Fruit fly (Drosophila melanogaster) whole organism, prepupa: ENCODE data around the gene NK7.1.

Experiments used
- Blimp-1 ChIP-seq: fragments of 200-800 bp; sonication (Bioruptor generic); optimal IDR thresholded peaks from 3 replicates; lab custom pipeline; 2017; ENCODE audit warnings: missing biosample characterization, missing genetic modification characterization, mild to moderate bottlenecking, moderate library complexity, missing genetic modification reagents
- CG10669 ChIP-seq: fragments of 200-800 bp; sonication (Bioruptor generic); optimal IDR thresholded peaks from 3 replicates; lab custom pipeline; 2018; ENCODE audit warnings: missing biosample characterization, mild to moderate bottlenecking, missing genetic modification characterization, moderate library complexity
- CG11294 ChIP-seq: fragments of 200-800 bp; sonication (Bioruptor generic); IDR thresholded peaks from 2 replicates; pipeline ENCODE4 v1.3.6; 2022; ENCODE audit warnings: missing biosample characterization, missing genetic modification characterization
- CG11762 ChIP-seq: fragments of 200-800 bp; sonication (Bioruptor generic); optimal IDR thresholded peaks from 3 replicates; lab custom pipeline; 2016; ENCODE audit warnings: missing biosample characterization, missing genetic modification characterization; ENCODE audit not compliant: insufficient read depth
- CG15336 ChIP-seq: fragments of 200-800 bp; sonication (Bioruptor generic); IDR thresholded peaks from 2 replicates; pipeline ENCODE4 v1.3.6; 2022; ENCODE audit warnings: missing biosample characterization, missing genetic modification characterization
- CG1621 ChIP-seq: fragments of 200-800 bp; sonication (Bioruptor generic); optimal IDR thresholded peaks from 3 replicates; lab custom pipeline; 2018; ENCODE audit warnings: missing biosample characterization, mild to moderate bottlenecking, missing genetic modification characterization
- CG3032 ChIP-seq: fragments of 200-800 bp; optimal IDR thresholded peaks from 2 replicates; lab custom pipeline; 2019; ENCODE audit warnings: missing biosample characterization, mild to moderate bottlenecking, missing genetic modification characterization, moderate library complexity
- CG31627 ChIP-seq: fragments of 200-800 bp; sonication (Bioruptor generic); optimal IDR thresholded peaks from 3 replicates; lab custom pipeline; 2016; ENCODE audit warnings: missing biosample characterization, missing genetic modification characterization
- CG32006 ChIP-seq: fragments of 200-800 bp; sonication (Bioruptor generic); optimal IDR thresholded peaks from 3 replicates; lab custom pipeline; 2017; ENCODE audit warnings: missing biosample characterization, mild to moderate bottlenecking, missing genetic modification characterization
- CG34406 ChIP-seq: fragments of 200-800 bp; sonication (Bioruptor generic); optimal IDR thresholded peaks from 3 replicates; lab custom pipeline; 2016; ENCODE audit warnings: missing biosample characterization, missing genetic modification characterization
- CG3919 ChIP-seq: fragments of 200-800 bp; sonication (Bioruptor generic); optimal IDR thresholded peaks from 3 replicates; lab custom pipeline; 2016; ENCODE audit warnings: missing biosample characterization, missing genetic modification characterization
- CG6163 ChIP-seq: fragments of 200-800 bp; sonication (Bioruptor generic); IDR thresholded peaks from 3 replicates; pipeline ENCODE4 v1.3.6; 2022; ENCODE audit warnings: missing biosample characterization, missing genetic modification characterization
- CG6792 ChIP-seq: fragments of 200-800 bp; sonication (Bioruptor generic); optimal IDR thresholded peaks from 3 replicates; lab custom pipeline; 2016; ENCODE audit warnings: missing biosample characterization, missing genetic modification characterization
- CG6808 ChIP-seq: fragments of 200-800 bp; sonication (Bioruptor generic); optimal IDR thresholded peaks from 3 replicates; lab custom pipeline; 2017; ENCODE audit warnings: missing biosample characterization, missing genetic modification characterization, mild to moderate bottlenecking, moderate library complexity, missing genetic modification reagents
- CG6854 ChIP-seq: fragments of 200-800 bp; sonication (Bioruptor generic); optimal IDR thresholded peaks from 2 replicates; lab custom pipeline; 2017; ENCODE audit warnings: missing biosample characterization, mild to moderate bottlenecking, missing genetic modification characterization
- CG7368 ChIP-seq: fragments of 200-800 bp; sonication (Bioruptor generic); optimal IDR thresholded peaks from 3 replicates; lab custom pipeline; 2016; ENCODE audit warnings: missing biosample characterization, missing genetic modification characterization
- CG8119 ChIP-seq: fragments of 200-800 bp; sonication (Bioruptor generic); IDR thresholded peaks from 3 replicates; pipeline ENCODE4 v1.3.6; 2022; ENCODE audit warnings: missing biosample characterization, missing genetic modification characterization
- CG8319 ChIP-seq: fragments of 200-800 bp; sonication (Bioruptor generic); optimal IDR thresholded peaks from 3 replicates; lab custom pipeline; 2016; ENCODE audit warnings: missing biosample characterization, missing genetic modification characterization
- CG8632 ChIP-seq: fragments of 200-800 bp; sonication (Bioruptor generic); optimal IDR thresholded peaks from 3 replicates; lab custom pipeline; 2016; ENCODE audit warnings: missing biosample characterization, missing genetic modification characterization
- Eip75B ChIP-seq: fragments of 200-800 bp; sonication (Bioruptor generic); optimal IDR thresholded peaks from 3 replicates; lab custom pipeline; 2016; ENCODE audit warnings: missing biosample characterization, missing genetic modification characterization
- Eip78C ChIP-seq: fragments of 200-800 bp; sonication (Bioruptor generic); peaks from one replicate; lab custom pipeline; 2016; ENCODE audit warnings: missing biosample characterization, missing genetic modification characterization
- Eip93F ChIP-seq: fragments of 200-800 bp; sonication (Bioruptor generic); optimal IDR thresholded peaks from 2 replicates; lab custom pipeline; 2016; ENCODE audit warnings: missing biosample characterization, mild to moderate bottlenecking, missing genetic modification characterization
- Ets21C ChIP-seq: fragments of 200-800 bp; sonication (Bioruptor generic); optimal IDR thresholded peaks from 3 replicates; lab custom pipeline; 2016; ENCODE audit warnings: missing biosample characterization, missing genetic modification characterization
- Gug ChIP-seq: fragments of 200-800 bp; sonication (Bioruptor generic); IDR thresholded peaks from 2 replicates; pipeline ENCODE4 v1.3.6; 2022; ENCODE audit warnings: missing biosample characterization, missing genetic modification characterization
- Hr39 ChIP-seq: fragments of 200-800 bp; sonication (Bioruptor generic); optimal IDR thresholded peaks from 2 replicates; lab custom pipeline; 2016; ENCODE audit warnings: missing biosample characterization, missing genetic modification characterization
- Hr4 ChIP-seq: fragments of 200-800 bp; sonication (Bioruptor generic); optimal IDR thresholded peaks from 3 replicates; lab custom pipeline; 2016; ENCODE audit warnings: missing biosample characterization, missing genetic modification characterization
- Lpt ChIP-seq: fragments of 200-800 bp; sonication (Bioruptor generic); optimal IDR thresholded peaks from 3 replicates; lab custom pipeline; 2016; ENCODE audit warnings: missing biosample characterization, missing genetic modification characterization
- Met ChIP-seq: fragments of 200-800 bp; sonication (Bioruptor generic); optimal IDR thresholded peaks from 3 replicates; lab custom pipeline; 2016; ENCODE audit warnings: missing biosample characterization, missing genetic modification characterization
- OdsH ChIP-seq: fragments of 200-800 bp; sonication (Bioruptor generic); optimal IDR thresholded peaks from 3 replicates; lab custom pipeline; 2016; ENCODE audit warnings: missing biosample characterization, missing genetic modification characterization
- Smox ChIP-seq: fragments of 200-800 bp; sonication (Bioruptor generic); optimal IDR thresholded peaks from 3 replicates; lab custom pipeline; 2016; ENCODE audit warnings: missing biosample characterization, missing genetic modification characterization
- Sox14 ChIP-seq: fragments of 200-800 bp; sonication (Bioruptor generic); optimal IDR thresholded peaks from 3 replicates; lab custom pipeline; 2016; ENCODE audit warnings: missing biosample characterization, missing genetic modification characterization
- achi ChIP-seq: fragments of 200-800 bp; sonication (Bioruptor generic); optimal IDR thresholded peaks from 3 replicates; lab custom pipeline; 2016; ENCODE audit warnings: missing biosample characterization, missing genetic modification characterization
- acj6 ChIP-seq: fragments of 200-800 bp; sonication (Bioruptor generic); optimal IDR thresholded peaks from 3 replicates; lab custom pipeline; 2016; ENCODE audit warnings: missing biosample characterization, missing genetic modification characterization
- cyc ChIP-seq: fragments of 200-800 bp; sonication (Bioruptor generic); optimal IDR thresholded peaks from 3 replicates; lab custom pipeline; 2016; ENCODE audit warnings: missing biosample characterization, missing genetic modification characterization
- dsx ChIP-seq: fragments of 200-800 bp; optimal IDR thresholded peaks from 3 replicates; lab custom pipeline; 2019; ENCODE audit warnings: missing biosample characterization, mild to moderate bottlenecking, missing genetic modification characterization, moderate library complexity; ENCODE audit not compliant: poor library complexity, severe bottlenecking
- esn ChIP-seq: fragments of 200-800 bp; sonication (Bioruptor generic); optimal IDR thresholded peaks from 2 replicates; lab custom pipeline; 2016; ENCODE audit warnings: missing biosample characterization, mild to moderate bottlenecking, missing genetic modification characterization, moderate library complexity
- fd59A ChIP-seq: fragments of 200-800 bp; sonication (Bioruptor generic); optimal IDR thresholded peaks from 2 replicates; lab custom pipeline; 2017; ENCODE audit warnings: missing biosample characterization, mild to moderate bottlenecking, missing genetic modification characterization, missing genetic modification reagents
- fkh ChIP-seq: fragments of 200-800 bp; sonication (Bioruptor generic); optimal IDR thresholded peaks from 3 replicates; lab custom pipeline; 2017; ENCODE audit warnings: missing biosample characterization, mild to moderate bottlenecking, missing genetic modification characterization, moderate library complexity
- lz ChIP-seq: fragments of 200-800 bp; sonication (Bioruptor generic); optimal IDR thresholded peaks from 3 replicates; lab custom pipeline; 2016; ENCODE audit warnings: missing biosample characterization, missing genetic modification characterization
- pdm3 ChIP-seq: fragments of 200-800 bp; sonication (Bioruptor generic); optimal IDR thresholded peaks from 3 replicates; lab custom pipeline; 2016; ENCODE audit warnings: missing biosample characterization, missing genetic modification characterization
- salr ChIP-seq, 2 experiments: fragments of 200-800 bp; sonication (Bioruptor generic); optimal IDR thresholded peaks; 3 replicates each; lab custom pipeline; 2016 to 2018; ENCODE audit warnings: missing biosample characterization in 2 of 2, missing genetic modification characterization in 2 of 2, mild to moderate bottlenecking in 1 of 2
- spab ChIP-seq: fragments of 200-800 bp; sonication (Bioruptor generic); optimal IDR thresholded peaks from 2 replicates; lab custom pipeline; 2017; ENCODE audit warnings: missing biosample characterization, mild to moderate bottlenecking, missing genetic modification characterization, missing genetic modification reagents
- ss ChIP-seq, 2 experiments: fragments of 200-800 bp; sonication (Bioruptor generic); optimal IDR thresholded peaks; 2 replicates in 1 of 2; 3 replicates in 1 of 2; lab custom pipeline; 2017 to 2018; ENCODE audit warnings: mild to moderate bottlenecking in 2 of 2, missing biosample characterization in 2 of 2, missing genetic modification characterization in 2 of 2, moderate library complexity in 1 of 2
- svp ChIP-seq: fragments of 200-800 bp; sonication (Bioruptor generic); peaks from one replicate; lab custom pipeline; 2016; ENCODE audit warnings: missing biosample characterization, missing genetic modification characterization
- topi ChIP-seq: fragments of 200-800 bp; sonication (Bioruptor generic); optimal IDR thresholded peaks from 3 replicates; lab custom pipeline; 2016; ENCODE audit warnings: missing biosample characterization, missing genetic modification characterization
- vri ChIP-seq: fragments of 200-800 bp; sonication (Bioruptor generic); optimal IDR thresholded peaks from 3 replicates; lab custom pipeline; 2016; ENCODE audit warnings: missing biosample characterization, mild to moderate bottlenecking, missing genetic modification characterization

The NK7.1 gene

DNA sequence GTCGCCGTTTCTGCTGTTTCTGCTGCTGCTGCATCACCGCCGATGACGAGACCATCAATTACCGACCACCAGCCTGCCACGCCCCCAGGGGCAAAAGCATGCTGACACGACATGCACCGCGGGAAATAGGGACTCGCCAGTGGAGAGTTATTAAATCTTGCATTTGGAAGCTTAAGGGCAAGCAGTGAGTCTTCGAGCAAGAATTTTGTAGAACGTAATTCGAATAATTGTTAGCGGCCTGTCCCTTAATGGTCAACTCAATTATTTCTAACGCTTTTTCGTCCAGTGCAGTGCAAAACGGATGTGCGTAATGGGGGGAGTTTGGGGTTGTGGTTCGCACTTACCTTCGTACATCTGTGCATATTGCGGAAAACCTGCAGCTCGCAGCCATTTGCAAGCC lies 26.6 kb upstream of the NK7.1 start:
- peak; percentile 56 for TF ChIP-seq svp (GFP tag; lab: Kevin White, UChicago)
- TF ChIP-seq CG32006: peak; percentile 27
- TF ChIP-seq fkh (GFP tag; lab: Kevin White, UChicago): no peak
- TF ChIP-seq CG31627 (GFP tag; lab: Kevin White, UChicago): peak; percentile 15
- TF ChIP-seq Hr4 (GFP tag; lab: Kevin White, UChicago): peak; percentile 23
- peak; percentile 34 for TF ChIP-seq CG6808 (GFP tag; lab: Kevin White, UChicago)
- peak; percentile 18 for TF ChIP-seq CG3032 (tag; lab: Kevin White, UChicago)
- 0 out of 3 replicates have a peak, but pooled peaks have one; percentile 45 for TF ChIP-seq CG6163 (GFP tag; lab: Robert Waterston, UW)
- TF ChIP-seq Hr39 (GFP tag; lab: Kevin White, UChicago): peak; percentile 28
- peak; percentile 9 for TF ChIP-seq spab (GFP tag; lab: Kevin White, UChicago)
- TF ChIP-seq cyc (GFP tag; lab: Kevin White, UChicago): peak; percentile 73
- TF ChIP-seq CG10669: peak; percentile 27
- TF ChIP-seq Eip75B (GFP tag; lab: Kevin White, UChicago): peak; percentile 52
- TF ChIP-seq esn: peak; percentile 50
- TF ChIP-seq pdm3 (GFP tag; lab: Kevin White, UChicago): peak; percentile 11
- TF ChIP-seq Lpt (GFP tag; lab: Kevin White, UChicago): no peak
- TF ChIP-seq topi: peak; percentile 41
- peak; percentile 21; the same call in 1 of the 2 replicates for TF ChIP-seq CG15336 (GFP tag; lab: Robert Waterston, UW)
- no peak for TF ChIP-seq CG6792 (GFP tag; lab: Kevin White, UChicago)
- TF ChIP-seq achi (GFP tag; lab: Kevin White, UChicago): peak; percentile 3
- peak; percentile 36 for TF ChIP-seq lz (GFP tag; lab: Kevin White, UChicago)
- peak; percentile 41; the same call in 1 of the 3 replicates for TF ChIP-seq CG8119 (GFP tag; lab: Robert Waterston, UW)
- no peak for TF ChIP-seq acj6
- peak; percentile 11 for TF ChIP-seq CG6854
- TF ChIP-seq Smox (GFP tag; lab: Kevin White, UChicago): no peak
- TF ChIP-seq CG8632: no peak
- peak; percentile 17 for TF ChIP-seq CG7368 (GFP tag; lab: Kevin White, UChicago)
- peak; percentile 71 for TF ChIP-seq Eip78C (GFP tag; lab: Kevin White, UChicago)
- peak; percentile 28 to 35 for TF ChIP-seq ss (GFP tag; optimal IDR thresholded peaks at IDR 0.05; lab: Kevin White, UChicago)
- TF ChIP-seq CG11762 (GFP tag; lab: Kevin White, UChicago): no peak
- peak; percentile 31 for TF ChIP-seq Met
- peak; percentile 15; the same call in 1 of the 2 replicates for TF ChIP-seq Gug
- TF ChIP-seq CG3919: peak; percentile 68
- peak; percentile 1 for TF ChIP-seq CG34406 (GFP tag; lab: Kevin White, UChicago)
- TF ChIP-seq, all 60 proteins: peak for 27

DNA sequence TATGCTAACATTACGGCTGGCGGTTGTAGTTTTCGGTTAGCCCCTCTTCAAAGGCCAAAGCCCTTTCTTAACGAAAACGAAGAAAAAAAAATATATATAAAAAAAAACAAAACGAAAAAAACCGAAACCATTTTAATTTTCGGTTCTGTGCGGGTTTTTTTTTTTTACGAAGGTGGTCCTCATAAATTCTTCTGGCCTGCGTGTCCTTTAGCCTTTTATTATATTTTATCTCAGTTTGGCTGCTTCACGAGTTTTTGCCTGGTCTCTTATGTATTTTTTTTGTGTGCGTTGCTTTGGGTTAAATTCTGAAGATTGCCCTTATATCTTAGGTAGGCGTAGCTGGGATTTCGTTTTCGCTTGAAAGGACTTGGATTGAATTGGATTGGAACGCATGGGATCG lies 25.9 kb upstream of the NK7.1 start:
- TF ChIP-seq CG1621 (tag; lab: Kevin White, UChicago) (no peak), svp (GFP tag; lab: Kevin White, UChicago) (peak; percentile 58), CG6854 (no peak), vri (peak; percentile 25), CG6792 (GFP tag; lab: Kevin White, UChicago) (no peak), salr (GFP tag; optimal IDR thresholded peaks at IDR 0.05; lab: Kevin White, UChicago) (no peak), CG11294 (no peak), Sox14 (GFP tag; lab: Kevin White, UChicago) (no peak)

DNA sequence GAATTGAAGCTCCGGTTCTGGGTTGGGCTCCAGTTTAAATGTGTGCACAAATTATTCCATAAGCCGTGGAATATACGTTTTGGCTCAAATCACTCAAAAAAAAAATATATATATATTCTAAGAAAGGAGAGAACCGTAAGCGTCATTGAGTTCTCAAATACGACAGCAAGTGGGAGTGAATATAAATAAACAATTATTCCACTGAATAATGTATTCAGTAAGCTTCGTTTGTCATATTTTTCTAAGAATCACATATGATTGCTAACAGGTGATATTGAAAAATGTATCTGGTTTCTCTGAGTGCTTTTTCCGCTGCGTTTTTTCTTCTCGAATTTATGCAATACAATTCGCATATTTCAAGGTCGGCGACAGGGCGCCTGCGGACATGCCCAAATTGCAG lies 25.2 kb upstream of the NK7.1 start:
- peak; percentile 10 for TF ChIP-seq Met
- TF ChIP-seq fd59A (GFP tag; lab: Kevin White, UChicago): no peak
- TF ChIP-seq vri: no peak
- peak; percentile 21 for TF ChIP-seq CG8319 (GFP tag; lab: Kevin White, UChicago)
- peak; percentile 24 for TF ChIP-seq Eip75B (GFP tag; lab: Kevin White, UChicago)
- no peak for TF ChIP-seq CG31627 (GFP tag; lab: Kevin White, UChicago)
- peak; percentile 36 for TF ChIP-seq topi
- TF ChIP-seq CG6792 (GFP tag; lab: Kevin White, UChicago): peak; percentile 10
- peak; percentile 52 for TF ChIP-seq Eip93F
- peak; percentile 48 for TF ChIP-seq lz (GFP tag; lab: Kevin White, UChicago)
- peak; percentile 60 for TF ChIP-seq esn
- no peak for TF ChIP-seq Gug
- TF ChIP-seq CG11294: no peak
- peak; percentile 24 for TF ChIP-seq Ets21C (GFP tag; lab: Kevin White, UChicago)
- TF ChIP-seq Eip78C (GFP tag; lab: Kevin White, UChicago): peak; percentile 35
- peak; percentile 0 for TF ChIP-seq OdsH
- TF ChIP-seq Blimp-1: peak; percentile 88
- peak; percentile 18 for TF ChIP-seq CG6854
- peak; percentile 20 for TF ChIP-seq CG6808 (GFP tag; lab: Kevin White, UChicago)
- TF ChIP-seq Hr39 (GFP tag; lab: Kevin White, UChicago): peak; percentile 13
- TF ChIP-seq CG34406 (GFP tag; lab: Kevin White, UChicago): peak; percentile 12
- no peak for TF ChIP-seq dsx
- TF ChIP-seq cyc (GFP tag; lab: Kevin White, UChicago): peak; percentile 65
- peak; percentile 33 for TF ChIP-seq CG3919
